Worm (Caenorhabditis elegans): ENCODE measurements around the gene perm-3.

perm-3 gene

DNA sequence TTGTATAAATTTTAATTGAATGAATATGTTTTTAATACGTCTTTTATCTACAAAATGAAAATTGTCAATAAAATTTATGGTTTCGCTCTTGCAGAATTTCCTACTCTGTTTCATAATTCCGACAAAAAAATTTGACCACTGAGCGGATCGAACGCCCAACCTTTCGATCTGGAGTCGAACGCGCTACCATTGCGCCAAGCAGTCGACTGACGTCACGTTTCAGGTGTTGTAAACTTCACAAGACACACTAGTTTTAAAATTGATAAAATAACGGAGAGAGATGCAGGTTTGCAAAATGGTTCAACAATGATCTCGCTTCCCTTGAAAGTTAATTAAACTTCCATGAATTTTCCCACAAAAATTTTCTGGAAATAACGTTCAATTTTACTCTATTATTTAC is 50.4 kb downstream of the perm-3 start (continued):
- TF ChIP-seq hpl-2 (GFP tag; optimal IDR thresholded peaks at IDR 0.05) (no peak), lin-13 (GFP tag; optimal IDR thresholded peaks at IDR 0.05) (no peak), nhr-76 (tag; optimal IDR thresholded peaks at IDR 0.05) (no peak), nhr-85 (tag) (peak; percentile 55), lin-15B (tag; optimal IDR thresholded peaks at IDR 0.05) (no peak), efl-1 (optimal IDR thresholded peaks at IDR 0.05) (no peak), efl-1 (GFP tag; optimal IDR thresholded peaks at IDR 0.05 in 1 of 2) (peak in 1 of 2 experiments; percentile 34), fkh-10 (GFP tag; optimal IDR thresholded peaks at IDR 0.05) (no peak), unc-86 (tag; optimal IDR thresholded peaks at IDR 0.05) (no peak), ceh-82 (tag; optimal IDR thresholded peaks at IDR 0.05) (no peak), C34B4.2 (tag; optimal IDR thresholded peaks at IDR 0.05) (no peak), mep-1 (tag; optimal IDR thresholded peaks at IDR 0.05) (no peak), sup-37 (GFP tag; optimal IDR thresholded peaks at IDR 0.05) (no peak), pqm-1 (tag; optimal IDR thresholded peaks at IDR 0.05) (no peak), nhr-20 (tag; optimal IDR thresholded peaks at IDR 0.05) (no peak), zip-4 (GFP tag; optimal IDR thresholded peaks at IDR 0.05) (no peak), alr-1 (tag; optimal IDR thresholded peaks at IDR 0.05; ENCODE audit: borderline replicate concordance) (no peak), elt-3 (tag; optimal IDR thresholded peaks at IDR 0.05) (no peak), nhr-237 (tag; optimal IDR thresholded peaks at IDR 0.05) (no peak), skn-1 (tag; optimal IDR thresholded peaks at IDR 0.05) (no peak), aly-2 (tag; optimal IDR thresholded peaks at IDR 0.05) (no peak), ets-5 (GFP tag; IDR thresholded peaks at IDR 0.05) (no peak), unc-62 (GFP tag; optimal IDR thresholded peaks at IDR 0.05) (no peak), mab-9 (GFP tag; IDR thresholded peaks at IDR 0.05) (no peak), Y116A8C.19 (tag; optimal IDR thresholded peaks at IDR 0.05; ENCODE audit: borderline replicate concordance) (no peak), snu-23 (GFP tag; optimal IDR thresholded peaks at IDR 0.05) (peak; percentile 21), C16A3.4 (tag; optimal IDR thresholded peaks at IDR 0.05) (no peak), nhr-11 (tag; optimal IDR thresholded peaks at IDR 0.05) (no peak), pax-3 (tag; optimal IDR thresholded peaks at IDR 0.05) (no peak), ceh-8 (GFP tag; optimal IDR thresholded peaks at IDR 0.05) (no peak), nhr-28 (tag; optimal IDR thresholded peaks at IDR 0.05) (no peak), lsy-2 (tag; optimal IDR thresholded peaks at IDR 0.05) (peak in 1 of 2 experiments; percentile 10), nhr-90 (tag; optimal IDR thresholded peaks at IDR 0.05; ENCODE audit: poor library complexity) (peak; percentile 52), xbp-1 (tag; optimal IDR thresholded peaks at IDR 0.05) (peak; percentile 10), nhr-77 (tag; optimal IDR thresholded peaks at IDR 0.05) (no peak), tbx-2 (tag; optimal IDR thresholded peaks at IDR 0.05) (no peak), fkh-8 (tag; optimal IDR thresholded peaks at IDR 0.05) (no peak), nhr-84 (tag; optimal IDR thresholded peaks at IDR 0.05) (no peak), lir-3 (tag; optimal IDR thresholded peaks at IDR 0.05; ENCODE audit: poor library complexity) (no peak), sox-4 (tag; optimal IDR thresholded peaks at IDR 0.05) (no peak), blmp-1 (tag; optimal IDR thresholded peaks at IDR 0.05) (no peak), rnt-1 (tag; optimal IDR thresholded peaks at IDR 0.05) (no peak), aha-1 (tag; optimal IDR thresholded peaks at IDR 0.05) (no peak), mef-2 (tag; optimal IDR thresholded peaks at IDR 0.05) (no peak)

Measured in whole organism, L1 larva.